Fruit fly (Drosophila melanogaster) whole organism: ENCODE data around the gene btn.

Experiments used
- CG8478 ChIP-seq: fragments of >200 bp; optimal IDR thresholded peaks from 2 replicates; lab custom pipeline; 2018; ENCODE audit warnings: inconsistent platforms
- Dll ChIP-seq: fragments of >200 bp; optimal IDR thresholded peaks from 2 replicates; lab custom pipeline; 2017
- EcR ChIP-seq, 2 experiments: fragments of >200 bp; optimal IDR thresholded peaks; 2 replicates each; lab custom pipeline; 2017; ENCODE audit warnings: missing biosample characterization in 2 of 2, missing genetic modification characterization in 2 of 2, missing genetic modification reagents in 2 of 2

DNA sequence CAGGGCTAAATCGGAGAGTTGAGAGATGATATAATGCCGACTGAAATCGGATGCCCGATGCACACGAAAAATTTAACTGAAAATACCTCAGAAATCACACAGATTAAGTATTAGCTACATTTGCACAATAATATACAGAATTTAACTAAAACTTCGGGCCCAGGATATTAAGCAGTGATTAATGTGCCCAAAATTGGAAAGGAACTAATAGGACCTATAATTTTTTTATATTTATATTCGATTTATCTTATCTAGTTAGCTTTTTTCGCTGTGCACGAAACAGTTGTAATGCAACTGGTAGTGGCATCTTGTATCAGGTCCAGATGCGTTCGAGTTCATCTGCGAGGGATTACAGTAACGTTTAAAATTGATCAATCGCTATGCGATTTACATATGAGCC is 47.5 kb downstream of the btn start:
- TF ChIP-seq EcR (GFP tag; optimal IDR thresholded peaks at IDR 0.05; lab: Kevin White, UChicago): no peak
- TF ChIP-seq CG8478: no peak
- no peak for TF ChIP-seq Dll
